Worm (Caenorhabditis elegans): ENCODE measurements around the gene F58A3.4.

DNA sequence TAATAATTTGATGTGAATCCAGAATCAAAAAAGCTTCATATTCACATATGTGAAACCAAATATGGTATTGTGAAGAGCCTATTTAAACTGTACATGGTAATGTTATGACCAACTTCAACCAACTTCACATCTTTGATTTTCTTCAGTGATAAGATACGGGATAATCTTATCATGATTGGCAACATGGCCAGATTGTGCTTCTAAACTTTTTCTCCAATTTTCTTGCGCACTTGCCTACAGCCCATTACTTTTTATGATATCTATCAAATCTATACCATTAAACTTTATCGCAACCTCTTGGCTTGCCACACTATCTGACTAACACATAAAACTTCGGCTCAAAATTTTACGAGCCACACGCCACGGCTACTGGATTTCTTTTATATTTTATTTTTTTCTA lies 21.9 kb upstream of the F58A3.4 start:
- no peak for TF ChIP-seq aly-2 (tag; optimal IDR thresholded peaks at IDR 0.05)
- no peak for TF ChIP-seq mes-2 (tag; optimal IDR thresholded peaks at IDR 0.05; ENCODE audit: poor library complexity, severe bottlenecking)
- no peak for TF ChIP-seq ztf-11 (tag; optimal IDR thresholded peaks at IDR 0.05)
- no peak for TF ChIP-seq lsy-2 (tag; optimal IDR thresholded peaks at IDR 0.05)
- no peak for TF ChIP-seq nhr-76 (tag; optimal IDR thresholded peaks at IDR 0.05)
- TF ChIP-seq nhr-48 (tag; optimal IDR thresholded peaks at IDR 0.05): no peak
- TF ChIP-seq ceh-28 (tag; optimal IDR thresholded peaks at IDR 0.05): no peak
- TF ChIP-seq lir-3 (tag; optimal IDR thresholded peaks at IDR 0.05): no peak
- no peak for TF ChIP-seq ces-1 (GFP tag; optimal IDR thresholded peaks at IDR 0.05)
- no peak for TF ChIP-seq pha-4 (GFP tag; IDR thresholded peaks at IDR 0.05)
- TF ChIP-seq pha-4 (tag; optimal IDR thresholded peaks at IDR 0.05): no peak
- TF ChIP-seq R02D3.7 (tag; optimal IDR thresholded peaks at IDR 0.05): no peak

Data from whole organism, L4 larva.